Fruit fly (Drosophila melanogaster): ENCODE data around the gene GluRIIA.

The GluRIIA gene

dm6 chr2L:5569503-5569902 lies 14.6 kb downstream of the GluRIIA start (continued):
- TF ChIP-seq gce (GFP tag; IDR thresholded peaks at IDR 0.05) (no peak), CG30403 (GFP tag; optimal IDR thresholded peaks at IDR 0.05) (peak; percentile 30), CG1832 (GFP tag; optimal IDR thresholded peaks at IDR 0.05) (no peak), Max (GFP tag; optimal IDR thresholded peaks at IDR 0.05) (no peak), Dad (GFP tag; optimal IDR thresholded peaks at IDR 0.05) (no peak), NC2α (GFP tag; optimal IDR thresholded peaks at IDR 0.05) (no peak), hbn (GFP tag; IDR thresholded peaks at IDR 0.05; ENCODE audit: partially characterized antibody) (no peak), H2.0 (GFP tag; IDR thresholded peaks at IDR 0.05) (no peak), CG8089 (GFP tag; optimal IDR thresholded peaks at IDR 0.05) (no peak), CG16815 (GFP tag; optimal IDR thresholded peaks at IDR 0.05) (no peak), Adf1 (GFP tag; IDR thresholded peaks at IDR 0.05) (no peak), CG2202 (tag; optimal IDR thresholded peaks at IDR 0.05) (no peak), CG3726 (GFP tag; IDR thresholded peaks at IDR 0.05) (no peak), run (tag; optimal IDR thresholded peaks at IDR 0.05) (no peak), CG18619 (GFP tag; optimal IDR thresholded peaks at IDR 0.05) (no peak), klu (GFP tag; IDR thresholded peaks at IDR 0.05) (no peak), Lhr (GFP tag; optimal IDR thresholded peaks at IDR 0.05) (no peak), unpg (GFP tag; optimal IDR thresholded peaks at IDR 0.05) (no peak), prd (optimal IDR thresholded peaks at IDR 0.05) (no peak), prd (GFP tag; IDR thresholded peaks at IDR 0.05) (peak; percentile 27; the same call in 1 of the 3 replicates), CG14965 (GFP tag; optimal IDR thresholded peaks at IDR 0.05; ENCODE audit: borderline replicate concordance) (no peak), Mrtf (GFP tag; IDR thresholded peaks at IDR 0.05) (no peak), CG10543 (GFP tag; optimal IDR thresholded peaks at IDR 0.05) (no peak), Lpt (GFP tag; optimal IDR thresholded peaks at IDR 0.05) (no peak), CG11085 (GFP tag; IDR thresholded peaks at IDR 0.05) (no peak), salm (tag; optimal IDR thresholded peaks at IDR 0.05) (no peak), Hr3 (GFP tag; optimal IDR thresholded peaks at IDR 0.05) (no peak), CG16863 (GFP tag; optimal IDR thresholded peaks at IDR 0.05) (no peak), bigmax (GFP tag; optimal IDR thresholded peaks at IDR 0.05) (no peak), nerfin-2 (GFP tag; IDR thresholded peaks at IDR 0.05; ENCODE audit: partially characterized antibody) (no peak), CG30431 (GFP tag; optimal IDR thresholded peaks at IDR 0.05) (no peak), fd102C (GFP tag; optimal IDR thresholded peaks at IDR 0.05) (no peak), nmo (GFP tag; optimal IDR thresholded peaks at IDR 0.05) (peak; percentile 16), Ada2b (GFP tag; IDR thresholded peaks at IDR 0.05) (peak; percentile 41; the same call in 1 of the 2 replicates), CG8388 (GFP tag; optimal IDR thresholded peaks at IDR 0.05) (no peak), CG3163 (GFP tag; optimal IDR thresholded peaks at IDR 0.05) (no peak), Tbp (GFP tag; optimal IDR thresholded peaks at IDR 0.05) (no peak), dan (GFP tag; IDR thresholded peaks at IDR 0.05) (no peak), sc (optimal IDR thresholded peaks at IDR 0.05) (no peak), sc (GFP tag; optimal IDR thresholded peaks at IDR 0.05) (no peak), CG6689 (GFP tag; IDR thresholded peaks at IDR 0.05) (peak; percentile 45), dysf (GFP tag; IDR thresholded peaks at IDR 0.05) (peak; percentile 57; the same call in 2 of the 3 replicates), CG18599 (GFP tag; optimal IDR thresholded peaks at IDR 0.05) (peak; percentile 70), Usf (GFP tag; optimal IDR thresholded peaks at IDR 0.05) (no peak), zen (tag; optimal IDR thresholded peaks at IDR 0.05) (no peak), Kr (GFP tag; optimal IDR thresholded peaks at IDR 0.05) (no peak), CG7786 (GFP tag; optimal IDR thresholded peaks at IDR 0.05) (no peak), NFAT (GFP tag; IDR thresholded peaks at IDR 0.05) (no peak), jumu (GFP tag; optimal IDR thresholded peaks at IDR 0.05) (no peak), nau (GFP tag; optimal IDR thresholded peaks at IDR 0.05) (no peak), Pdp1 (GFP tag; optimal IDR thresholded peaks at IDR 0.05) (no peak), ara (GFP tag; IDR thresholded peaks at IDR 0.05) (no peak), CG18476 (GFP tag; optimal IDR thresholded peaks at IDR 0.05) (no peak)
